Fruit fly (Drosophila melanogaster) whole organism, adult: Measurements from ENCODE around the gene Lerp.

Source experiments
- CG5204 ChIP-seq: fragments of 200-800 bp; sonication (Bioruptor generic); optimal IDR thresholded peaks from 2 replicates; lab custom pipeline; 2016; ENCODE audit warnings: missing biosample characterization, missing genetic modification characterization
- CG7101 ChIP-seq: fragments of 200-800 bp; sonication (Bioruptor generic); optimal IDR thresholded peaks from 2 replicates; lab custom pipeline; 2018; ENCODE audit warnings: missing biosample characterization, mild to moderate bottlenecking, missing genetic modification characterization, moderate library complexity
- Mnt ChIP-seq: fragments of 200-800 bp; sonication (Bioruptor generic); optimal IDR thresholded peaks from 2 replicates; lab custom pipeline; 2016; ENCODE audit warnings: missing biosample characterization, mild to moderate bottlenecking, missing genetic modification characterization
- bab1 ChIP-seq: fragments of 200-800 bp; sonication (Bioruptor generic); optimal IDR thresholded peaks from 3 replicates; lab custom pipeline; 2019; ENCODE audit warnings: missing biosample characterization, mild to moderate bottlenecking, missing genetic modification characterization, moderate library complexity
- cnc ChIP-seq, 2 experiments: fragments of >200 bp; optimal IDR thresholded peaks; 2 replicates each; lab custom pipeline; 2017
- toe ChIP-seq: fragments of 200-800 bp; sonication (Bioruptor generic); optimal IDR thresholded peaks from 2 replicates; lab custom pipeline; 2016; ENCODE audit warnings: missing biosample characterization, missing genetic modification characterization

DNA sequence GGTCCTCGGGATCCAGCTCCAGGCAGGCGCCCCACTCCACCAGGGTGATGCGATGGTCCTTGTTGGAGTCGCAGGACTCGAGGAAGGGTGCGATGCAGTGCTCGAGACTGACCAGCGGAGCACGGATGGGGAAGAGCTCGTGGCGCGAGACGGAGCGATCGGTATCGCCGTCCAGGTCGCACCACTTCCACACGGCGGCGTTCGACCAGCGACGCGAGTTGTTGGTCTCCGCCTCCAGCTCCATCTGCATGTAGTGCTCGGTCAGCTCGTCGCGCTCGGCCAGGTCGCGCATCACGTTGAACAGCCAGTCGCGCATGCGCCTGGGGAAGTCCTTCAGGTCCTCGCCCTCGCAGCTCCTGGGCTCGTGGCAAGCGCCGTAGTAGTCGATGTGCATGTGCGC lies 6.5 kb upstream of the Lerp start:
- TF ChIP-seq bab1 (GFP tag; lab: Kevin White, UChicago) (no peak), CG7101 (no peak), CG5204 (no peak), cnc (optimal IDR thresholded peaks at IDR 0.05; lab: Kevin White, UChicago) (no peak), Mnt (GFP tag; lab: Kevin White, UChicago) (no peak), toe (GFP tag; lab: Kevin White, UChicago) (no peak)
